Fruit fly (Drosophila melanogaster) whole organism, embryonic: ENCODE data around the gene Unc50.

Source experiments
- BEAF-32 ChIP-seq: fragments of 200-800 bp; sonication (Bioruptor generic); optimal IDR thresholded peaks from 3 replicates; lab custom pipeline; 2017; ENCODE audit warnings: missing biosample characterization, missing genetic modification characterization, mild to moderate bottlenecking, moderate library complexity, missing genetic modification reagents
- C15 ChIP-seq: fragments of 200-800 bp; sonication (Bioruptor generic); IDR thresholded peaks from 3 replicates; pipeline ENCODE4 v1.3.6; 2022; ENCODE audit warnings: missing biosample characterization, missing genetic modification characterization
- CG10267 ChIP-seq: fragments of 200-800 bp; sonication (Bioruptor generic); optimal IDR thresholded peaks from 2 replicates; lab custom pipeline; 2018; ENCODE audit warnings: missing biosample characterization, mild to moderate bottlenecking, missing genetic modification characterization, moderate library complexity
- CG12219 ChIP-seq: fragments of 200-800 bp; sonication (Bioruptor generic); optimal IDR thresholded peaks from 3 replicates; lab custom pipeline; 2018; ENCODE audit warnings: missing biosample characterization, mild to moderate bottlenecking, missing genetic modification characterization
- CG14860 ChIP-seq: fragments of 200-800 bp; sonication (Bioruptor generic); IDR thresholded peaks from 3 replicates; pipeline ENCODE4 v1.3.6; 2022; ENCODE audit warnings: missing biosample characterization, missing genetic modification characterization; ENCODE audit not compliant: partially characterized antibody
- CG17328 ChIP-seq: fragments of 200-800 bp; sonication (Bioruptor generic); IDR thresholded peaks from 2 replicates; pipeline ENCODE4 v1.3.6; 2022; ENCODE audit warnings: missing biosample characterization, missing genetic modification characterization
- CG17802 ChIP-seq: fragments of 200-800 bp; sonication (Bioruptor generic); optimal IDR thresholded peaks from 2 replicates; lab custom pipeline; 2018; ENCODE audit warnings: missing biosample characterization, mild to moderate bottlenecking, missing genetic modification characterization, moderate library complexity
- CG18011 ChIP-seq: fragments of 200-800 bp; sonication (Bioruptor generic); optimal IDR thresholded peaks from 2 replicates; lab custom pipeline; 2017; ENCODE audit warnings: missing biosample characterization, missing genetic modification characterization, mild to moderate bottlenecking, moderate library complexity, missing genotype
- CG2875 ChIP-seq: fragments of 200-800 bp; sonication (Bioruptor generic); optimal IDR thresholded peaks from 2 replicates; lab custom pipeline; 2017; ENCODE audit warnings: missing biosample characterization, mild to moderate bottlenecking, missing genetic modification characterization, missing genetic modification reagents
- CG34376 ChIP-seq: fragments of 200-800 bp; sonication (Bioruptor generic); optimal IDR thresholded peaks from 2 replicates; lab custom pipeline; 2018; ENCODE audit warnings: missing biosample characterization, mild to moderate bottlenecking, missing genetic modification characterization
- CG4404 ChIP-seq: fragments of 200-800 bp; sonication (Bioruptor generic); IDR thresholded peaks from 2 replicates; pipeline ENCODE4 v1.3.6; 2022; ENCODE audit warnings: missing biosample characterization, missing genetic modification characterization
- CG6175 ChIP-seq: fragments of 200-800 bp; sonication (Bioruptor generic); IDR thresholded peaks from 3 replicates; pipeline ENCODE4 v1.3.6; 2022; ENCODE audit warnings: missing biosample characterization, missing genetic modification characterization
- CG6683 ChIP-seq: fragments of 200-800 bp; sonication (Bioruptor generic); optimal IDR thresholded peaks from 2 replicates; lab custom pipeline; 2017; ENCODE audit warnings: missing biosample characterization, mild to moderate bottlenecking, missing genetic modification characterization, missing genetic modification reagents
- CG6689 ChIP-seq: fragments of 200-800 bp; sonication (Bioruptor generic); IDR thresholded peaks from 2 replicates; pipeline ENCODE4 v1.3.6; 2022; ENCODE audit warnings: missing biosample characterization, missing genetic modification characterization
- CG8924 ChIP-seq: fragments of 200-800 bp; optimal IDR thresholded peaks from 3 replicates; lab custom pipeline; 2019; ENCODE audit warnings: missing biosample characterization, mild to moderate bottlenecking, missing genetic modification characterization, moderate library complexity
- Dll ChIP-seq: fragments of 200-800 bp; sonication (Bioruptor generic); IDR thresholded peaks from 4 replicates; pipeline ENCODE4 v1.3.6; 2022; ENCODE audit warnings: missing biosample characterization, missing genetic modification characterization; ENCODE audit not compliant: partially characterized antibody
- Fer2 ChIP-seq: fragments of 200-800 bp; sonication (Bioruptor generic); optimal IDR thresholded peaks from 2 replicates; lab custom pipeline; 2018; ENCODE audit warnings: missing biosample characterization, mild to moderate bottlenecking, missing genetic modification characterization, moderate library complexity
- Gsc ChIP-seq: fragments of 200-800 bp; sonication (Bioruptor generic); IDR thresholded peaks from 2 replicates; pipeline ENCODE4 v1.3.6; 2022; ENCODE audit warnings: missing biosample characterization, missing genetic modification characterization
- HLH3B ChIP-seq: fragments of 200-800 bp; sonication (Bioruptor generic); IDR thresholded peaks from 2 replicates; pipeline ENCODE4 v1.3.6; 2022; ENCODE audit warnings: missing biosample characterization, missing genetic modification characterization
- Hey ChIP-seq: fragments of 200-800 bp; sonication (Bioruptor generic); optimal IDR thresholded peaks from 3 replicates; lab custom pipeline; 2018; ENCODE audit warnings: missing biosample characterization, mild to moderate bottlenecking, missing genetic modification characterization
- Hr78 ChIP-seq, 2 experiments: fragments of 200-800 bp in 1 of 2; fragments of >200 bp in 1 of 2; sonication (Bioruptor generic) in 1 of 2; optimal IDR thresholded peaks; 2 replicates each; lab custom pipeline; 2017 to 2019; ENCODE audit warnings: missing biosample characterization in 2 of 2, missing genetic modification characterization in 2 of 2, mild to moderate bottlenecking in 1 of 2, moderate library complexity in 1 of 2
- Oli ChIP-seq: fragments of 200-800 bp; sonication (Bioruptor generic); optimal IDR thresholded peaks from 2 replicates; lab custom pipeline; 2018; ENCODE audit warnings: missing biosample characterization, mild to moderate bottlenecking, missing genetic modification characterization, moderate library complexity
- Ptx1 ChIP-seq: fragments of 200-800 bp; sonication (Bioruptor generic); IDR thresholded peaks from 2 replicates; pipeline ENCODE4 v1.3.6; 2022; ENCODE audit warnings: missing biosample characterization, missing genetic modification characterization
- Taf1 ChIP-seq: fragments of 200-800 bp; sonication (Bioruptor generic); IDR thresholded peaks from 2 replicates; pipeline ENCODE4 v1.3.6; 2022; ENCODE audit warnings: missing biosample characterization, missing genetic modification characterization
- Usf ChIP-seq: fragments of 200-800 bp; sonication (Bioruptor generic); optimal IDR thresholded peaks from 2 replicates; lab custom pipeline; 2017; ENCODE audit warnings: missing genotype, missing biosample characterization, missing genetic modification characterization
- ara ChIP-seq: fragments of 200-800 bp; sonication (Bioruptor generic); IDR thresholded peaks from 2 replicates; pipeline ENCODE4 v1.3.6; 2022; ENCODE audit warnings: missing biosample characterization, missing genetic modification characterization
- bigmax ChIP-seq: fragments of 200-800 bp; sonication (Bioruptor generic); optimal IDR thresholded peaks from 2 replicates; lab custom pipeline; 2018; ENCODE audit warnings: missing biosample characterization, mild to moderate bottlenecking, missing genetic modification characterization
- bowl ChIP-seq: fragments of 200-800 bp; sonication (Bioruptor generic); IDR thresholded peaks from 2 replicates; pipeline ENCODE4 v1.3.6; 2022; ENCODE audit warnings: missing biosample characterization, missing genetic modification characterization
- dmrt99B ChIP-seq: fragments of 200-800 bp; sonication (Bioruptor generic); optimal IDR thresholded peaks from 2 replicates; lab custom pipeline; 2018; ENCODE audit warnings: missing biosample characterization, mild to moderate bottlenecking, missing genetic modification characterization, moderate library complexity
- fd3F ChIP-seq: fragments of 200-800 bp; sonication (Bioruptor generic); optimal IDR thresholded peaks from 2 replicates; lab custom pipeline; 2018; ENCODE audit warnings: missing biosample characterization, mild to moderate bottlenecking, missing genetic modification characterization, moderate library complexity
- fd64A ChIP-seq: fragments of 200-800 bp; sonication (Bioruptor generic); optimal IDR thresholded peaks from 3 replicates; lab custom pipeline; 2018; ENCODE audit warnings: missing biosample characterization, mild to moderate bottlenecking, missing genetic modification characterization
- ftz-f1 ChIP-seq: fragments of 200-800 bp; sonication (Bioruptor generic); optimal IDR thresholded peaks from 2 replicates; lab custom pipeline; 2016; ENCODE audit warnings: missing biosample characterization, missing genetic modification characterization
- gce ChIP-seq: fragments of 200-800 bp; sonication (Bioruptor generic); IDR thresholded peaks from 3 replicates; pipeline ENCODE4 v1.3.6; 2022; ENCODE audit warnings: missing biosample characterization, missing genetic modification characterization
- hbn ChIP-seq: fragments of 200-800 bp; sonication (Bioruptor generic); IDR thresholded peaks from 2 replicates; pipeline ENCODE4 v1.3.6; 2022; ENCODE audit warnings: missing biosample characterization, missing genetic modification characterization; ENCODE audit not compliant: partially characterized antibody
- her ChIP-seq: fragments of 200-800 bp; sonication (Bioruptor generic); optimal IDR thresholded peaks from 2 replicates; lab custom pipeline; 2016; ENCODE audit warnings: missing biosample characterization, missing genetic modification characterization
- ind ChIP-seq: fragments of 200-800 bp; sonication (Bioruptor generic); optimal IDR thresholded peaks from 3 replicates; lab custom pipeline; 2016; ENCODE audit warnings: missing biosample characterization, missing genetic modification characterization
- knrl ChIP-seq: fragments of 200-800 bp; sonication (Bioruptor generic); IDR thresholded peaks from 3 replicates; pipeline ENCODE4 v1.3.6; 2022; ENCODE audit warnings: missing biosample characterization, missing genetic modification characterization; ENCODE audit not compliant: partially characterized antibody
- lab ChIP-seq: fragments of 200-800 bp; sonication (Bioruptor generic); optimal IDR thresholded peaks from 3 replicates; lab custom pipeline; 2017; ENCODE audit warnings: missing biosample characterization, missing genetic modification characterization, mild to moderate bottlenecking, moderate library complexity, missing genetic modification reagents
- maf-S ChIP-seq: fragments of 200-800 bp; sonication (Bioruptor generic); optimal IDR thresholded peaks from 2 replicates; lab custom pipeline; 2016; ENCODE audit warnings: missing biosample characterization, missing genetic modification characterization
- mam ChIP-seq: fragments of 200-800 bp; sonication (Bioruptor generic); optimal IDR thresholded peaks from 3 replicates; lab custom pipeline; 2016; ENCODE audit warnings: missing biosample characterization, missing genetic modification characterization
- onecut ChIP-seq: fragments of 200-800 bp; sonication (Bioruptor generic); IDR thresholded peaks from 2 replicates; pipeline ENCODE4 v1.3.6; 2022; ENCODE audit warnings: missing biosample characterization, missing genetic modification characterization
- pho ChIP-seq: fragments of 200-800 bp; sonication (Bioruptor generic); optimal IDR thresholded peaks from 2 replicates; lab custom pipeline; 2016; ENCODE audit warnings: missing biosample characterization, missing genetic modification characterization
- psq ChIP-seq: fragments of 200-800 bp; sonication (Bioruptor generic); optimal IDR thresholded peaks from 2 replicates; lab custom pipeline; 2017; ENCODE audit warnings: missing biosample characterization, missing genetic modification characterization
- ranshi ChIP-seq: fragments of 200-800 bp; sonication (Bioruptor generic); IDR thresholded peaks from 2 replicates; pipeline ENCODE4 v1.3.6; 2022; ENCODE audit warnings: missing biosample characterization, missing genetic modification characterization
- repo ChIP-seq: fragments of 200-800 bp; sonication (Bioruptor generic); optimal IDR thresholded peaks from 2 replicates; lab custom pipeline; 2016; ENCODE audit warnings: missing biosample characterization, missing genetic modification characterization
- salm ChIP-seq: fragments of 200-800 bp; sonication (Bioruptor generic); optimal IDR thresholded peaks from 2 replicates; lab custom pipeline; 2018; ENCODE audit warnings: missing biosample characterization, mild to moderate bottlenecking, missing genetic modification characterization
- sd ChIP-seq: fragments of 200-800 bp; sonication (Bioruptor generic); optimal IDR thresholded peaks from 3 replicates; lab custom pipeline; 2018; ENCODE audit warnings: missing biosample characterization, mild to moderate bottlenecking, missing genetic modification characterization, moderate library complexity
- so ChIP-seq: fragments of 200-800 bp; sonication (Bioruptor generic); IDR thresholded peaks from 3 replicates; pipeline ENCODE4 v1.3.6; 2022; ENCODE audit warnings: missing biosample characterization, missing genetic modification characterization
- zen ChIP-seq: fragments of 200-800 bp; sonication (Bioruptor generic); optimal IDR thresholded peaks from 3 replicates; lab custom pipeline; 2018; ENCODE audit warnings: missing biosample characterization, mild to moderate bottlenecking, missing genetic modification characterization, moderate library complexity

Gene Unc50

DNA sequence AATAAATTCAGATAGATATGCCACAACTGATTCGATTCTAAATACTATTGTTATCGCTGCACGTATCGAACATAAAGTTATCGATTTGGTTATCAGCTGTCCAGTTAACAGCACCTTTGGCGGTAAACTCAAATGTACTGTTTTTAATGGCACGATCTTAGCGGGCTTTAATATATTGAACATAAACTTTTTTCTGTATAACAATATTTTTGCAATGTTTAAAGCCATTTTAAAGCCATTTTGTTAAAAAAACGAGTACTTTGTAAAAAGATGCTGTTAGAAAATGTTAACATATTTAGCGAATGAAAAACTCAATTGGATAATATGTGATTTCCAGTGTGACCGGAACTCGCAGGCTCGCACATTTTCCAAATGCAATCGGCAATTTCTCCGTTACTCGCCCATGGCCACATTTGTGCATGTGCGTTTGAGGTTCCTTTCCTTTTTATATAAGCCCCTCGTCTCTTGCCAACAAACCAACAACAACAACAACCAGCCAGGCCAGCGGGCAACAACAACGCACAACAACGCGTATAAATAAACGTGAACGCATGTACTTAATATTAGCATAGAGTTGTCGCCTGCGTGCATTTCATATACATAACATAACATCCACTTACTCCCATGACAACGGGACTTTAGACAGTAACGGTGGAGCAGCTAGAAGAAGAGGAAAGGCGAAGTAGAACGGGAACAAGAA lies 39.6 kb upstream of the Unc50 start, which contains the start of gene TMEM216 (continued):
- TF ChIP-seq ara (GFP tag; lab: Robert Waterston, UW): no peak
- TF ChIP-seq onecut (GFP tag; lab: Robert Waterston, UW): no peak
- TF ChIP-seq mam (GFP tag; lab: Kevin White, UChicago): no peak
- TF ChIP-seq CG14860 (GFP tag; lab: Robert Waterston, UW): no peak; the same call in 2 of the 3 replicates
- TF ChIP-seq pho (GFP tag; lab: Kevin White, UChicago): no peak
- no peak for TF ChIP-seq CG2875 (GFP tag; lab: Kevin White, UChicago)
- TF ChIP-seq CG6175 (GFP tag; lab: Robert Waterston, UW): no peak
- TF ChIP-seq Usf (GFP tag; lab: Kevin White, UChicago): no peak
- peak; percentile 38; the same call in 1 of the 2 replicates for TF ChIP-seq hbn (GFP tag; lab: Robert Waterston, UW)
- no peak for TF ChIP-seq repo (GFP tag; lab: Kevin White, UChicago)
- TF ChIP-seq Dll (GFP tag; lab: Robert Waterston, UW): peak; percentile 71; the same call in 3 of the 4 replicates
- TF ChIP-seq ranshi (GFP tag; lab: Robert Waterston, UW): no peak
- TF ChIP-seq Hey: no peak
- TF ChIP-seq gce (GFP tag; lab: Robert Waterston, UW): no peak
- peak; percentile 13 for TF ChIP-seq bigmax (GFP tag; lab: Kevin White, UChicago)
- no peak for TF ChIP-seq ind (GFP tag; lab: Kevin White, UChicago)
- no peak for TF ChIP-seq dmrt99B (tag; lab: Kevin White, UChicago)
- TF ChIP-seq BEAF-32: peak; percentile 60
- TF ChIP-seq CG10267 (tag; lab: Kevin White, UChicago): peak; percentile 52
- TF ChIP-seq Ptx1 (GFP tag; lab: Robert Waterston, UW): no peak
- TF ChIP-seq CG8924 (tag; lab: Kevin White, UChicago): peak; percentile 56
- no peak for TF ChIP-seq CG18011 (GFP tag; lab: Kevin White, UChicago)
- no peak for TF ChIP-seq bowl (GFP tag; lab: Robert Waterston, UW)
- TF ChIP-seq salm: no peak
- no peak for TF ChIP-seq CG4404 (GFP tag; lab: Robert Waterston, UW)
- TF ChIP-seq CG6683: no peak
- TF ChIP-seq CG17802 (tag; lab: Kevin White, UChicago): no peak
- TF ChIP-seq fd3F: no peak
- TF ChIP-seq Gsc (GFP tag; lab: Robert Waterston, UW): no peak
- no peak for TF ChIP-seq Oli (tag; lab: Kevin White, UChicago)
- TF ChIP-seq Taf1 (GFP tag; lab: Robert Waterston, UW): no peak
- no peak for TF ChIP-seq CG12219
- no peak for TF ChIP-seq CG6689 (GFP tag; lab: Robert Waterston, UW)
- TF ChIP-seq knrl: no peak
- TF ChIP-seq CG17328 (GFP tag; lab: Robert Waterston, UW): no peak
- TF ChIP-seq ftz-f1 (GFP tag; lab: Kevin White, UChicago): no peak
- TF ChIP-seq psq (GFP tag; lab: Kevin White, UChicago): no peak
- TF ChIP-seq maf-S: no peak
- no peak for TF ChIP-seq sd (tag; lab: Kevin White, UChicago)
- TF ChIP-seq CG34376 (GFP tag; lab: Kevin White, UChicago): no peak
- no peak for TF ChIP-seq HLH3B (GFP tag; lab: Robert Waterston, UW)
- no peak for TF ChIP-seq lab
- no peak for TF ChIP-seq fd64A
- no peak for TF ChIP-seq so (GFP tag; lab: Robert Waterston, UW)
- TF ChIP-seq Fer2 (tag; lab: Kevin White, UChicago): no peak
- no peak for TF ChIP-seq Hr78 (GFP tag; optimal IDR thresholded peaks at IDR 0.05; lab: Kevin White, UChicago)
- no peak for TF ChIP-seq C15 (GFP tag; lab: Robert Waterston, UW)
- no peak for TF ChIP-seq her (GFP tag; lab: Kevin White, UChicago)
- no peak for TF ChIP-seq zen (tag; lab: Kevin White, UChicago)
